Worm (Caenorhabditis elegans) whole organism, early embryonic: ENCODE results near the gene msp-65.
"Not testable (repeated sequence)": the region's sequence is repeated elsewhere in the genome, so short reads cannot be mapped to it uniquely, and the experiment has no call there.

ENCODE experiments used
- ama-1 ChIP-seq: fragments of 150-350 bp; optimal IDR thresholded peaks from 2 replicates; lab custom pipeline; 2014
- tra-4 ChIP-seq: sonication (generic microtip); optimal IDR thresholded peaks from 2 replicates; lab custom pipeline; 2017; ENCODE audit warnings: missing genetic modification characterization, missing compliant biosample characterization

DNA sequence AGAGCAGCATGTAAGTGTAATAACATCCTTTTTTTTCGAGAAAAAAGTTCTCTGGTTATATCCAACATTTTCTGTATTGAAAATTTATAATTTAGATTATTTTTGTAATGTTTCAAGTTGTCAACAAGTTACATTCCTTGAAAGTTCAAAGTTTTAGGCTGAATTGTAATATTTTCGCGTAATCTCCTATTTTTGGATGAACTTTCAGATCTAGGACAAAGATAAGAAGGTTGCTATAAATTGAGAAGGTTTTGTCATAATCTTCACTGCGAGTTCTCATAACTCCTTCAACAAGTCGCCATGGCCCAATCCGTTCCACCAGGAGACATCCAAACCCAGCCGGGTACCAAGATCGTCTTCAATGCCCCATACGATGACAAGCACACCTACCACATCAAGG is at the start of gene msp-65:
- TF ChIP-seq ama-1; tra-4 (tag; lab: Kevin White, UChicago): not testable (repeated sequence)
